Worm (Caenorhabditis elegans) whole organism, L4/young adult: Measurements from ENCODE around the gene pygo-1.

Experiments
- dao-5 ChIP-seq: sonication (generic microtip); optimal IDR thresholded peaks from 2 replicates; lab custom pipeline; 2016; ENCODE audit warnings: missing genotype, missing genetic modification characterization, moderate library complexity, missing compliant biosample characterization
- him-1 ChIP-seq: sonication (generic microtip); optimal IDR thresholded peaks from 2 replicates; lab custom pipeline; 2016; ENCODE audit warnings: missing genotype, missing genetic modification reagents, missing genetic modification characterization, missing compliant biosample characterization

DNA sequence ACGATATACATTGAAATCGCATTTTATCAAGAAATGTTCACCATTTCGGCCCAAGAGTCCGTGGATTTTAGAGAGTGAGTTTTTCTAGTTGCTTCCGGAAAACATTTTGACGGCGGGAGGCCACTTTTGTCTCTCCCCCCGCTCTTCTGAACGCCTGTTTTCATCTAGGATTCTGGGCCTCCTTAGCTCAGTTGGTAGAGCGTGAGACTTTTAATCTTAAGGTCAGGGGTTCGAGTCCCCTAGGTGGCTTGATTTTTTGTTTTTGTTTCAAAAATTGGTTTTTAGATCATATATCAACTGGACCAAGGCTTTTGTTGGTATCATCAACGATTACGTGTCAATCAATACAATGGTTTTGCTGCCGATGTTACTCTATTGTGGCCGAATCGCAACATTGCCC lies 44.4 kb upstream of the pygo-1 start:
- TF ChIP-seq him-1 (tag; lab: Kevin White, UChicago), result peak; percentile 17
- peak; percentile 66 for TF ChIP-seq dao-5 (tag; lab: Kevin White, UChicago)
